Worm (Caenorhabditis elegans): ENCODE results near the gene slfl-4.

ce11 chrIV:5273385-5273784, 946 bp upstream of the slfl-4 start:
- TF ChIP-seq nhr-76 (tag; optimal IDR thresholded peaks at IDR 0.05) (no peak), blmp-1 (tag; optimal IDR thresholded peaks at IDR 0.05) (no peak), elt-3 (tag; optimal IDR thresholded peaks at IDR 0.05) (no peak), pha-4 (tag; optimal IDR thresholded peaks at IDR 0.05) (no peak), unc-62 (GFP tag; optimal IDR thresholded peaks at IDR 0.05) (no peak), elt-1 (tag; optimal IDR thresholded peaks at IDR 0.05; ENCODE audit: borderline replicate concordance, insufficient read depth) (no peak), nhr-12 (tag; optimal IDR thresholded peaks at IDR 0.05) (no peak), nhr-2 (tag; optimal IDR thresholded peaks at IDR 0.05) (no peak), nhr-237 (tag; optimal IDR thresholded peaks at IDR 0.05) (no peak), ztf-11 (tag; optimal IDR thresholded peaks at IDR 0.05) (no peak), snpc-4 (tag; optimal IDR thresholded peaks at IDR 0.05) (no peak), lin-13 (tag; optimal IDR thresholded peaks at IDR 0.05) (no peak), nhr-28 (tag; optimal IDR thresholded peaks at IDR 0.05) (no peak)
